Fruit fly (Drosophila melanogaster): ENCODE results near the gene ovo.

ovo gene

dm6 chrX:5020030-5020429 is 28.0 kb upstream of the ovo start (continued):
- TF ChIP-seq Gug (GFP tag; IDR thresholded peaks at IDR 0.05) = no peak; the same call in 1 of the 2 replicates
- TF ChIP-seq vri (GFP tag; optimal IDR thresholded peaks at IDR 0.05) = no peak
- TF ChIP-seq Sox15 (GFP tag; optimal IDR thresholded peaks at IDR 0.05) = no peak
- TF ChIP-seq pdm3 (GFP tag; optimal IDR thresholded peaks at IDR 0.05) = peak; percentile 37
- no peak for TF ChIP-seq Smox (GFP tag; optimal IDR thresholded peaks at IDR 0.05)
- no peak for TF ChIP-seq Blimp-1 (GFP tag; optimal IDR thresholded peaks at IDR 0.05)
- TF ChIP-seq CG11762 (GFP tag; optimal IDR thresholded peaks at IDR 0.05; ENCODE audit: insufficient read depth) = peak; percentile 18
- TF ChIP-seq CG11294 (GFP tag; IDR thresholded peaks at IDR 0.05) = no peak
- TF ChIP-seq CG3919 (GFP tag; optimal IDR thresholded peaks at IDR 0.05) = peak; percentile 56
- no peak for TF ChIP-seq Hr39 (GFP tag; optimal IDR thresholded peaks at IDR 0.05)
- TF ChIP-seq Hr4 (GFP tag; optimal IDR thresholded peaks at IDR 0.05) = peak; percentile 38
- TF ChIP-seq dac (GFP tag; optimal IDR thresholded peaks at IDR 0.05) = no peak
- peak; percentile 74 for TF ChIP-seq CG3032 (tag; optimal IDR thresholded peaks at IDR 0.05)
- no peak for TF ChIP-seq svp (GFP tag)
- peak; percentile 49 for TF ChIP-seq CG1621 (tag; optimal IDR thresholded peaks at IDR 0.05)
- TF ChIP-seq OdsH (GFP tag; optimal IDR thresholded peaks at IDR 0.05) = peak; percentile 60
- TF ChIP-seq Met (GFP tag; optimal IDR thresholded peaks at IDR 0.05) = no peak
- TF ChIP-seq Ets96B (tag; optimal IDR thresholded peaks at IDR 0.05) = peak; percentile 87
- peak; percentile 67 for TF ChIP-seq fd59A (GFP tag; optimal IDR thresholded peaks at IDR 0.05)
- TF ChIP-seq CG6276 (GFP tag; optimal IDR thresholded peaks at IDR 0.05) = peak; percentile 1
- TF ChIP-seq ss (GFP tag; optimal IDR thresholded peaks at IDR 0.05) = peak; percentile 54 to 60
- TF ChIP-seq acj6 (GFP tag; optimal IDR thresholded peaks at IDR 0.05) = peak; percentile 68
- no peak for TF ChIP-seq fkh (GFP tag; optimal IDR thresholded peaks at IDR 0.05)
- no peak for TF ChIP-seq cyc (GFP tag; optimal IDR thresholded peaks at IDR 0.05)

dm6 chrX:5025283-5025682 is 22.8 kb upstream of the ovo start:
- TF ChIP-seq Eip78C (GFP tag) (peak; percentile 83), CG6792 (GFP tag; optimal IDR thresholded peaks at IDR 0.05) (peak; percentile 36), fd85E (GFP tag; optimal IDR thresholded peaks at IDR 0.05) (no peak), cyc (GFP tag; optimal IDR thresholded peaks at IDR 0.05) (peak; percentile 68), svp (GFP tag) (peak; percentile 88), lz (GFP tag; optimal IDR thresholded peaks at IDR 0.05) (peak; percentile 79), CG10631 (GFP tag; optimal IDR thresholded peaks at IDR 0.05) (peak; percentile 38), eg (GFP tag; IDR thresholded peaks at IDR 0.05) (no peak), acj6 (GFP tag; optimal IDR thresholded peaks at IDR 0.05) (peak; percentile 48), CG16779 (tag; optimal IDR thresholded peaks at IDR 0.05) (no peak), Hr39 (GFP tag; optimal IDR thresholded peaks at IDR 0.05) (peak; percentile 66), CG11902 (GFP tag; optimal IDR thresholded peaks at IDR 0.05) (peak; percentile 21), CG8319 (GFP tag; optimal IDR thresholded peaks at IDR 0.05) (peak; percentile 27), esn (GFP tag; optimal IDR thresholded peaks at IDR 0.05) (peak; percentile 85), CG6808 (GFP tag; optimal IDR thresholded peaks at IDR 0.05) (peak; percentile 10), ss (GFP tag; optimal IDR thresholded peaks at IDR 0.05) (no peak), achi (GFP tag; optimal IDR thresholded peaks at IDR 0.05) (peak; percentile 43), CG1621 (tag; optimal IDR thresholded peaks at IDR 0.05) (no peak), pdm3 (GFP tag; optimal IDR thresholded peaks at IDR 0.05) (peak; percentile 43), topi (GFP tag; optimal IDR thresholded peaks at IDR 0.05) (peak; percentile 84), Sox102F (GFP tag; optimal IDR thresholded peaks at IDR 0.05) (peak; percentile 84), Hr4 (GFP tag; optimal IDR thresholded peaks at IDR 0.05) (peak; percentile 9), OdsH (GFP tag; optimal IDR thresholded peaks at IDR 0.05) (peak; percentile 46), net (GFP tag; optimal IDR thresholded peaks at IDR 0.05) (no peak), Eip75B (GFP tag; optimal IDR thresholded peaks at IDR 0.05) (peak; percentile 20), fd59A (GFP tag; optimal IDR thresholded peaks at IDR 0.05) (no peak), Gug (GFP tag; IDR thresholded peaks at IDR 0.05) (no peak), CG34406 (GFP tag; optimal IDR thresholded peaks at IDR 0.05) (peak; percentile 56), CG9139 (GFP tag; optimal IDR thresholded peaks at IDR 0.05) (no peak), Sox14 (GFP tag; optimal IDR thresholded peaks at IDR 0.05) (peak; percentile 43), CG8632 (GFP tag; optimal IDR thresholded peaks at IDR 0.05) (peak; percentile 25), CG31627 (GFP tag; optimal IDR thresholded peaks at IDR 0.05) (peak; percentile 68), CG15336 (GFP tag; IDR thresholded peaks at IDR 0.05) (no peak), Eip93F (GFP tag; optimal IDR thresholded peaks at IDR 0.05) (peak; percentile 65), CG11762 (GFP tag; optimal IDR thresholded peaks at IDR 0.05; ENCODE audit: insufficient read depth) (no peak), CG6163 (GFP tag; IDR thresholded peaks at IDR 0.05) (peak; percentile 48; the same call in 2 of the 3 replicates), Blimp-1 (GFP tag; optimal IDR thresholded peaks at IDR 0.05) (no peak), Ets21C (GFP tag; optimal IDR thresholded peaks at IDR 0.05) (peak; percentile 61), Met (GFP tag; optimal IDR thresholded peaks at IDR 0.05) (peak; percentile 80), CG3919 (GFP tag; optimal IDR thresholded peaks at IDR 0.05) (peak; percentile 29)

All from whole organism, prepupa.